Fruit fly (Drosophila melanogaster) whole organism, embryonic: ENCODE measurements around the gene Nf-YA.
A peak's percentile ranks its signal among the peaks of the same experiment; 100 is the strongest.

ENCODE experiments used
- Abd-B ChIP-seq: fragments of 200-800 bp; sonication (Bioruptor generic); optimal IDR thresholded peaks from 2 replicates; lab custom pipeline; 2018; ENCODE audit warnings: missing biosample characterization, mild to moderate bottlenecking, missing genetic modification characterization, moderate library complexity
- CG10321 ChIP-seq: fragments of 200-800 bp; sonication (Bioruptor generic); IDR thresholded peaks from 2 replicates; pipeline ENCODE4 v1.3.6; 2022; ENCODE audit warnings: missing biosample characterization, missing genetic modification characterization
- CG14710 ChIP-seq: fragments of 200-800 bp; sonication (Bioruptor generic); optimal IDR thresholded peaks from 3 replicates; lab custom pipeline; 2019; ENCODE audit warnings: missing biosample characterization, mild to moderate bottlenecking, missing genetic modification characterization, moderate library complexity
- CG1529 ChIP-seq: fragments of 200-800 bp; sonication (Bioruptor generic); optimal IDR thresholded peaks from 3 replicates; lab custom pipeline; 2018; ENCODE audit warnings: missing biosample characterization, missing genetic modification characterization
- CG15479 ChIP-seq: fragments of 200-800 bp; sonication (Bioruptor generic); optimal IDR thresholded peaks from 3 replicates; lab custom pipeline; 2019; ENCODE audit warnings: missing biosample characterization, mild to moderate bottlenecking, missing genetic modification characterization, moderate library complexity
- CG16863 ChIP-seq: fragments of 200-800 bp; sonication (Bioruptor generic); optimal IDR thresholded peaks from 3 replicates; lab custom pipeline; 2016; ENCODE audit warnings: missing biosample characterization, missing genetic modification characterization
- CG3065 ChIP-seq: fragments of 200-800 bp; sonication (Bioruptor generic); optimal IDR thresholded peaks from 2 replicates; lab custom pipeline; 2016; ENCODE audit warnings: missing biosample characterization, missing genetic modification characterization
- CG3281 ChIP-seq: fragments of 200-800 bp; sonication (Bioruptor generic); optimal IDR thresholded peaks from 3 replicates; lab custom pipeline; 2017; ENCODE audit warnings: missing biosample characterization, mild to moderate bottlenecking, missing genetic modification characterization
- CG3407 ChIP-seq: fragments of 200-800 bp; sonication (Bioruptor generic); optimal IDR thresholded peaks from 2 replicates; lab custom pipeline; 2018; ENCODE audit warnings: missing biosample characterization, mild to moderate bottlenecking, missing genetic modification characterization
- CG42726 ChIP-seq: fragments of 200-800 bp; sonication (Bioruptor generic); IDR thresholded peaks from 2 replicates; pipeline ENCODE4 v1.3.6; 2022; ENCODE audit warnings: missing biosample characterization, missing genetic modification characterization; ENCODE audit not compliant: partially characterized antibody
- CG43689 ChIP-seq: fragments of 200-800 bp; sonication (Bioruptor generic); IDR thresholded peaks from 2 replicates; pipeline ENCODE4 v1.3.6; 2022; ENCODE audit warnings: missing biosample characterization, missing genetic modification characterization
- CG5953 ChIP-seq: fragments of 200-800 bp; sonication (Bioruptor generic); IDR thresholded peaks from 2 replicates; pipeline ENCODE4 v1.3.6; 2022; ENCODE audit warnings: missing biosample characterization, missing genetic modification characterization
- CG6175 ChIP-seq: fragments of 200-800 bp; sonication (Bioruptor generic); IDR thresholded peaks from 3 replicates; pipeline ENCODE4 v1.3.6; 2022; ENCODE audit warnings: missing biosample characterization, missing genetic modification characterization
- CG7556 ChIP-seq: fragments of 200-800 bp; sonication (Bioruptor generic); optimal IDR thresholded peaks from 2 replicates; lab custom pipeline; 2017; ENCODE audit warnings: missing biosample characterization, mild to moderate bottlenecking, missing genetic modification characterization
- CG9727 ChIP-seq: fragments of 200-800 bp; sonication (Bioruptor generic); optimal IDR thresholded peaks from 3 replicates; lab custom pipeline; 2017; ENCODE audit warnings: missing biosample characterization, mild to moderate bottlenecking, missing genetic modification characterization
- CoRest ChIP-seq: fragments of 200-800 bp; sonication (Bioruptor generic); optimal IDR thresholded peaks from 3 replicates; lab custom pipeline; 2018; ENCODE audit warnings: missing biosample characterization, mild to moderate bottlenecking, missing genetic modification characterization, moderate library complexity
- Dek ChIP-seq: fragments of 200-800 bp; sonication (Bioruptor generic); optimal IDR thresholded peaks from 3 replicates; lab custom pipeline; 2019; ENCODE audit warnings: missing biosample characterization, mild to moderate bottlenecking, missing genetic modification characterization, moderate library complexity
- Dll ChIP-seq: fragments of 200-800 bp; sonication (Bioruptor generic); IDR thresholded peaks from 4 replicates; pipeline ENCODE4 v1.3.6; 2022; ENCODE audit warnings: missing biosample characterization, missing genetic modification characterization; ENCODE audit not compliant: partially characterized antibody
- Gsc ChIP-seq: fragments of 200-800 bp; sonication (Bioruptor generic); IDR thresholded peaks from 2 replicates; pipeline ENCODE4 v1.3.6; 2022; ENCODE audit warnings: missing biosample characterization, missing genetic modification characterization
- H15 ChIP-seq: fragments of 200-800 bp; sonication (Bioruptor generic); IDR thresholded peaks from 3 replicates; pipeline ENCODE4 v1.3.6; 2022; ENCODE audit warnings: missing biosample characterization, missing genetic modification characterization
- HHEX ChIP-seq: fragments of 200-800 bp; sonication (Bioruptor generic); optimal IDR thresholded peaks from 3 replicates; lab custom pipeline; 2017; ENCODE audit warnings: missing biosample characterization, mild to moderate bottlenecking, missing genetic modification characterization, missing genetic modification reagents
- Kr ChIP-seq: fragments of 200-800 bp; sonication (Bioruptor generic); optimal IDR thresholded peaks from 2 replicates; lab custom pipeline; 2017; ENCODE audit warnings: missing biosample characterization, mild to moderate bottlenecking, missing genetic modification characterization
- Meics ChIP-seq: fragments of 200-800 bp; sonication (Bioruptor generic); optimal IDR thresholded peaks from 2 replicates; lab custom pipeline; 2017; ENCODE audit warnings: missing biosample characterization, mild to moderate bottlenecking, missing genetic modification characterization
- Scr ChIP-seq: fragments of 200-800 bp; sonication (Bioruptor generic); IDR thresholded peaks from 2 replicates; pipeline ENCODE4 v1.3.6; 2022; ENCODE audit warnings: missing biosample characterization, missing genetic modification characterization; ENCODE audit not compliant: partially characterized antibody
- Side ChIP-seq: fragments of 200-800 bp; sonication (Bioruptor generic); optimal IDR thresholded peaks from 2 replicates; lab custom pipeline; 2016; ENCODE audit warnings: missing biosample characterization, missing genetic modification characterization
- Sry-β ChIP-seq: fragments of 200-800 bp; sonication (Bioruptor generic); optimal IDR thresholded peaks from 2 replicates; lab custom pipeline; 2018; ENCODE audit warnings: missing biosample characterization, mild to moderate bottlenecking, missing genetic modification characterization, moderate library complexity
- Xbp1 ChIP-seq: fragments of 200-800 bp; sonication (Bioruptor generic); optimal IDR thresholded peaks from 3 replicates; lab custom pipeline; 2016; ENCODE audit warnings: missing biosample characterization, mild to moderate bottlenecking, missing genetic modification characterization
- al ChIP-seq: fragments of 200-800 bp; sonication (Bioruptor generic); IDR thresholded peaks from 2 replicates; pipeline ENCODE4 v1.3.6; 2022; ENCODE audit warnings: missing biosample characterization, missing genetic modification characterization
- ato ChIP-seq: fragments of 200-800 bp; sonication (Bioruptor generic); IDR thresholded peaks from 2 replicates; pipeline ENCODE4 v1.3.6; 2022; ENCODE audit warnings: missing biosample characterization, missing genetic modification characterization; ENCODE audit not compliant: partially characterized antibody
- bab2 ChIP-seq: fragments of 200-800 bp; sonication (Bioruptor generic); optimal IDR thresholded peaks from 2 replicates; lab custom pipeline; 2016; ENCODE audit warnings: missing biosample characterization, missing genetic modification characterization
- cg ChIP-seq: fragments of 200-800 bp; sonication (Bioruptor generic); optimal IDR thresholded peaks from 3 replicates; lab custom pipeline; 2019; ENCODE audit warnings: missing biosample characterization, mild to moderate bottlenecking, missing genetic modification characterization, moderate library complexity
- chm ChIP-seq: fragments of 200-800 bp; sonication (Bioruptor generic); IDR thresholded peaks from 2 replicates; pipeline ENCODE4 v1.3.6; 2022; ENCODE audit warnings: missing biosample characterization, missing genetic modification characterization
- croc ChIP-seq: fragments of 200-800 bp; sonication (Bioruptor generic); conservative IDR thresholded peaks from 3 replicates; pipeline ENCODE4 v1.3.6; 2022; ENCODE audit warnings: missing biosample characterization, missing genetic modification characterization
- da ChIP-seq: fragments of 200-800 bp; sonication (Bioruptor generic); optimal IDR thresholded peaks from 2 replicates; lab custom pipeline; 2016; ENCODE audit warnings: missing biosample characterization, missing genetic modification characterization
- h ChIP-seq: fragments of >200 bp; optimal IDR thresholded peaks from 2 replicates; lab custom pipeline; 2017
- her ChIP-seq: fragments of 200-800 bp; sonication (Bioruptor generic); optimal IDR thresholded peaks from 2 replicates; lab custom pipeline; 2016; ENCODE audit warnings: missing biosample characterization, missing genetic modification characterization
- knrl ChIP-seq: fragments of 200-800 bp; sonication (Bioruptor generic); IDR thresholded peaks from 3 replicates; pipeline ENCODE4 v1.3.6; 2022; ENCODE audit warnings: missing biosample characterization, missing genetic modification characterization; ENCODE audit not compliant: partially characterized antibody
- luna ChIP-seq: fragments of 200-800 bp; sonication (Bioruptor generic); optimal IDR thresholded peaks from 2 replicates; lab custom pipeline; 2016; ENCODE audit warnings: missing biosample characterization, missing genetic modification characterization
- mld ChIP-seq: fragments of 200-800 bp; sonication (Bioruptor generic); IDR thresholded peaks from 3 replicates; pipeline ENCODE4 v1.3.6; 2022; ENCODE audit warnings: missing biosample characterization, missing genetic modification characterization; ENCODE audit not compliant: partially characterized antibody
- nau ChIP-seq: fragments of 200-800 bp; sonication (Bioruptor generic); optimal IDR thresholded peaks from 3 replicates; lab custom pipeline; 2017; ENCODE audit warnings: missing biosample characterization, mild to moderate bottlenecking, missing genetic modification characterization, missing genetic modification reagents
- nmo ChIP-seq: fragments of 200-800 bp; sonication (Bioruptor generic); optimal IDR thresholded peaks from 2 replicates; lab custom pipeline; 2018; ENCODE audit warnings: missing biosample characterization, mild to moderate bottlenecking, missing genetic modification characterization, moderate library complexity
- pho ChIP-seq: fragments of 200-800 bp; sonication (Bioruptor generic); optimal IDR thresholded peaks from 2 replicates; lab custom pipeline; 2016; ENCODE audit warnings: missing biosample characterization, missing genetic modification characterization
- ranshi ChIP-seq: fragments of 200-800 bp; sonication (Bioruptor generic); IDR thresholded peaks from 2 replicates; pipeline ENCODE4 v1.3.6; 2022; ENCODE audit warnings: missing biosample characterization, missing genetic modification characterization
- seq ChIP-seq: fragments of 200-800 bp; sonication (Bioruptor generic); IDR thresholded peaks from 2 replicates; pipeline ENCODE4 v1.3.6; 2022; ENCODE audit warnings: missing biosample characterization, missing genetic modification characterization
- sisA ChIP-seq: fragments of 200-800 bp; sonication (Bioruptor generic); IDR thresholded peaks from 2 replicates; pipeline ENCODE4 v1.3.6; 2022; ENCODE audit warnings: missing biosample characterization, missing genetic modification characterization
- vfl ChIP-seq: fragments of 200-800 bp; sonication (Bioruptor generic); optimal IDR thresholded peaks from 2 replicates; lab custom pipeline; 2016; ENCODE audit warnings: missing biosample characterization, missing genetic modification characterization
- vnd ChIP-seq: fragments of 200-800 bp; sonication (Bioruptor generic); IDR thresholded peaks from 3 replicates; pipeline ENCODE4 v1.3.6; 2022; ENCODE audit warnings: missing biosample characterization, missing genetic modification characterization; ENCODE audit not compliant: partially characterized antibody
- vvl ChIP-seq: fragments of 200-800 bp; sonication (Bioruptor generic); IDR thresholded peaks from 2 replicates; pipeline ENCODE4 v1.3.6; 2022; ENCODE audit warnings: missing biosample characterization, missing genetic modification characterization
- zfh2 ChIP-seq: fragments of 200-800 bp; sonication (Bioruptor generic); optimal IDR thresholded peaks from 2 replicates; lab custom pipeline; 2016; ENCODE audit warnings: missing biosample characterization, missing genetic modification characterization

The Nf-YA gene

dm6 chr3L:9420054-9420818 is 21.8 kb downstream of the Nf-YA start (continued):
- TF ChIP-seq bab2: peak; percentile 18
- no peak for TF ChIP-seq da (GFP tag; lab: Kevin White, UChicago)
- no peak for TF ChIP-seq her
- peak; percentile 30 for TF ChIP-seq Meics (GFP tag; lab: Kevin White, UChicago)
- no peak for TF ChIP-seq CG6175 (GFP tag; lab: Robert Waterston, UW)
- no peak for TF ChIP-seq CG14710 (tag; lab: Kevin White, UChicago)
- no peak for TF ChIP-seq Scr
- peak; percentile 42 for TF ChIP-seq HHEX
- no peak for TF ChIP-seq h
- peak; percentile 54 for TF ChIP-seq Xbp1 (GFP tag; lab: Kevin White, UChicago)
- peak; percentile 65 for TF ChIP-seq vvl
- TF ChIP-seq CG3281 (GFP tag; lab: Kevin White, UChicago): peak; percentile 25
- no peak for TF ChIP-seq CG15479 (GFP tag; lab: Kevin White, UChicago)
- peak; percentile 2 for TF ChIP-seq CG1529 (GFP tag; lab: Kevin White, UChicago)
- no peak for TF ChIP-seq Sry-β
- no peak for TF ChIP-seq vfl
- no peak for TF ChIP-seq ato (GFP tag; lab: Robert Waterston, UW)
- TF ChIP-seq pho (GFP tag; lab: Kevin White, UChicago): no peak
- peak; percentile 7 for TF ChIP-seq CG16863 (GFP tag; lab: Kevin White, UChicago)
- TF ChIP-seq seq (GFP tag; lab: Robert Waterston, UW): peak; percentile 58; the same call in 1 of the 2 replicates
- peak; percentile 53; the same call in 1 of the 2 replicates for TF ChIP-seq sisA
- no peak for TF ChIP-seq Kr (GFP tag; lab: Kevin White, UChicago)
- 0 out of 2 replicates have a peak, but pooled peaks have one; percentile 12 for TF ChIP-seq CG5953
- TF ChIP-seq CG3065 (GFP tag; lab: Kevin White, UChicago): no peak
- no peak for TF ChIP-seq luna (GFP tag; lab: Kevin White, UChicago)
- peak; percentile 14 for TF ChIP-seq CG3407 (GFP tag; lab: Kevin White, UChicago)
- no peak for TF ChIP-seq al (GFP tag; lab: Robert Waterston, UW)
- TF ChIP-seq Dek: no peak
- TF ChIP-seq nau (GFP tag; lab: Kevin White, UChicago): peak; percentile 59
- TF ChIP-seq CG10321 (GFP tag; lab: Robert Waterston, UW): no peak
- TF ChIP-seq mld (GFP tag; lab: Robert Waterston, UW): no peak
- TF ChIP-seq ranshi (GFP tag; lab: Robert Waterston, UW): no peak
- no peak for TF ChIP-seq Dll (GFP tag; lab: Robert Waterston, UW)
- TF ChIP-seq chm (GFP tag; lab: Robert Waterston, UW): no peak
- no peak for TF ChIP-seq cg (GFP tag; lab: Kevin White, UChicago)
- TF ChIP-seq CG42726 (GFP tag; lab: Robert Waterston, UW): no peak
- peak; percentile 62 for TF ChIP-seq CG7556 (GFP tag; lab: Kevin White, UChicago)
- no peak for TF ChIP-seq zfh2 (GFP tag; lab: Kevin White, UChicago)
- peak; percentile 20; the same call in 1 of the 3 replicates for TF ChIP-seq croc
- peak; percentile 43 for TF ChIP-seq CG9727 (GFP tag; lab: Kevin White, UChicago)
- peak; percentile 4 for TF ChIP-seq Abd-B (GFP tag; lab: Kevin White, UChicago)
- TF ChIP-seq H15: peak; percentile 37; the same call in 1 of the 3 replicates
- TF ChIP-seq Side (GFP tag; lab: Kevin White, UChicago): no peak
- TF ChIP-seq CG43689 (GFP tag; lab: Robert Waterston, UW): peak; percentile 53; the same call in 1 of the 2 replicates
- TF ChIP-seq knrl (GFP tag; lab: Robert Waterston, UW): no peak
- TF ChIP-seq Gsc (GFP tag; lab: Robert Waterston, UW): 0 out of 2 replicates have a peak, but pooled peaks have one; percentile 32
- TF ChIP-seq nmo (GFP tag; lab: Kevin White, UChicago): peak; percentile 46
- peak; percentile 38 for TF ChIP-seq CoRest (tag; lab: Kevin White, UChicago)
- TF ChIP-seq vnd (GFP tag; lab: Robert Waterston, UW): no peak
